Worm (Caenorhabditis elegans) whole organism, midembryonic: Measurements from ENCODE around the gene otub-1.

Experiments used
- flt-1 ChIP-seq: fragments of 200-800 bp; sonication (Bioruptor generic); IDR thresholded peaks from 2 replicates; pipeline ENCODE4 v1.3.6; 2022; ENCODE audit warnings: missing genetic modification characterization, missing compliant biosample characterization
- klf-2 ChIP-seq: fragments of 200-800 bp; sonication (Bioruptor generic); conservative IDR thresholded peaks from 2 replicates; pipeline ENCODE4 v1.3.6; 2022; ENCODE audit warnings: missing genetic modification reagents, missing genetic modification characterization, missing compliant biosample characterization
- med-1 ChIP-seq: sonication (generic microtip); optimal IDR thresholded peaks from 2 replicates; lab custom pipeline; 2017; ENCODE audit warnings: missing genetic modification characterization, mild to moderate bottlenecking, missing compliant biosample characterization, antibody characterized with exemption, missing genetic modification reagents; ENCODE audit not compliant: insufficient read depth
- ztf-23 ChIP-seq: fragments of 200-800 bp; sonication (Bioruptor generic); IDR thresholded peaks from 2 replicates; pipeline ENCODE4 v1.3.6; 2022; ENCODE audit warnings: missing genetic modification reagents, missing genetic modification characterization, missing compliant biosample characterization
- ztf-29 ChIP-seq: fragments of 200-800 bp; sonication (Bioruptor generic); IDR thresholded peaks from 2 replicates; pipeline ENCODE4 v1.3.6; 2022; ENCODE audit warnings: missing genetic modification reagents, missing genetic modification characterization, missing compliant biosample characterization

DNA sequence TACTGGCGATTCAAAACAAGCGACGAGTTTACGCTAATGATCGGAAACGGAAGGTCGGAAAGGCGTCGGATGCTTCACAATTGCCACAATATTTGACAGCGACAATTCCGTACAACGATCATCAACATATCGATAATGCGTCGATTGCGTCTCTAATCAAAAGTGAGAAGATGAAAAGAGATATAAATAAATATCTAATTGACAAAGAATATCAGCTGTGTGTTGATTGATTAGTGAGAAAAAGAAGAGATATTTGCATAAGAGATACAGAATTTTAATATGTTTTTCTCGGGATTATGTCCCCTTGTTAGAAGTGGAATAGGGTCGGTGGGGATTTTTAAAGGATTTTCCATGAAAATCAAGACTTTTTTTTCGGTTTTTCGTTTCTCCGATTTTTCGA lies 12.5 kb downstream of the otub-1 start:
- no peak for TF ChIP-seq med-1 (GFP tag; lab: Kevin White, UChicago)
- TF ChIP-seq ztf-23: no peak
- TF ChIP-seq klf-2 (GFP tag; lab: Robert Waterston, UW): no peak
- no peak for TF ChIP-seq flt-1 (GFP tag; lab: Robert Waterston, UW)
- no peak for TF ChIP-seq ztf-29 (GFP tag; lab: Robert Waterston, UW)
